Worm (Caenorhabditis elegans) whole organism, young adult: ENCODE data around the gene F41H8.2.
"Not testable (repeated sequence)": the region's sequence is repeated elsewhere in the genome, so short reads cannot be mapped to it uniquely, and the experiment has no call there.

Source experiments
- F49E8.2 ChIP-seq: sonication (generic microtip); optimal IDR thresholded peaks from 3 replicates; lab custom pipeline; 2017; ENCODE audit warnings: missing genetic modification characterization, mild to moderate bottlenecking, missing compliant biosample characterization, antibody characterized with exemption, moderate library complexity; ENCODE audit not compliant: insufficient read depth
- ama-1 ChIP-seq, 3 experiments: fragments of 150-350 bp in 1 of 3; sonication (generic microtip) in 2 of 3; optimal IDR thresholded peaks; 2 replicates each; lab custom pipeline; 2014 to 2018; ENCODE audit warnings: missing biosample characterization in 2 of 3, missing genetic modification characterization in 2 of 3, missing genetic modification reagents in 2 of 3
- ccch-3 ChIP-seq: fragments of 200-800 bp; sonication (Bioruptor generic); optimal IDR thresholded peaks from 2 replicates; lab custom pipeline; 2018; ENCODE audit warnings: mild to moderate bottlenecking, missing genetic modification characterization, missing compliant biosample characterization
- nhr-90 ChIP-seq: sonication (generic microtip); optimal IDR thresholded peaks from 2 replicates; lab custom pipeline; 2016; ENCODE audit warnings: missing genotype, mild to moderate bottlenecking, missing genetic modification characterization, missing compliant biosample characterization

ce11 chrV:820629-821028 lies 5.6 kb upstream of the F41H8.2 start, which contains the start of gene srx-32:
- TF ChIP-seq F49E8.2 (tag; lab: Kevin White, UChicago); ccch-3 (GFP tag; lab: Kevin White, UChicago); ama-1 (optimal IDR thresholded peaks at IDR 0.05; lab: Kevin White, UChicago); ama-1 (GFP tag; optimal IDR thresholded peaks at IDR 0.05; lab: Kevin White, UChicago); nhr-90 (tag; lab: Kevin White, UChicago): not testable (repeated sequence)
